Worm (Caenorhabditis elegans) whole organism, early embryonic: ENCODE results near the gene Y75B12B.1.

Source experiments
- B0310.2 ChIP-seq: sonication (generic microtip); optimal IDR thresholded peaks from 2 replicates; lab custom pipeline; 2016; ENCODE audit warnings: mild to moderate bottlenecking, missing genetic modification characterization, missing compliant biosample characterization
- aly-1 ChIP-seq: sonication (generic microtip); optimal IDR thresholded peaks from 2 replicates; lab custom pipeline; 2016; ENCODE audit warnings: missing genetic modification characterization, missing compliant biosample characterization
- ama-1 ChIP-seq: fragments of 150-350 bp; optimal IDR thresholded peaks from 2 replicates; lab custom pipeline; 2014
- ceh-13 ChIP-seq: fragments of 200-800 bp; sonication (Bioruptor generic); optimal IDR thresholded peaks from 2 replicates; lab custom pipeline; 2018; ENCODE audit warnings: mild to moderate bottlenecking, missing genetic modification characterization, missing compliant biosample characterization
- ceh-36 ChIP-seq: sonication (generic microtip); optimal IDR thresholded peaks from 2 replicates; lab custom pipeline; 2016; ENCODE audit warnings: missing genetic modification characterization, inconsistent platforms, missing compliant biosample characterization
- ets-7 ChIP-seq: sonication (generic microtip); optimal IDR thresholded peaks from 2 replicates; lab custom pipeline; 2016; ENCODE audit warnings: missing genotype, missing genetic modification characterization, missing compliant biosample characterization
- hmg-4 ChIP-seq: fragments of 200-800 bp; sonication (Bioruptor generic); optimal IDR thresholded peaks from 2 replicates; lab custom pipeline; 2018; ENCODE audit warnings: mild to moderate bottlenecking, missing genetic modification characterization, missing compliant biosample characterization
- hnd-1 ChIP-seq: sonication (generic microtip); optimal IDR thresholded peaks from 2 replicates; lab custom pipeline; 2016; ENCODE audit warnings: missing genetic modification characterization, missing compliant biosample characterization
- sea-1 ChIP-seq: fragments of 200-800 bp; sonication (Bioruptor generic); conservative IDR thresholded peaks from 2 replicates; pipeline ENCODE4 v1.3.6; 2022; ENCODE audit warnings: missing genetic modification characterization, missing compliant biosample characterization
- tbx-11 ChIP-seq: fragments of 200-800 bp; sonication (Bioruptor generic); IDR thresholded peaks from 2 replicates; pipeline ENCODE4 v1.3.6; 2022; ENCODE audit warnings: missing genetic modification characterization, missing compliant biosample characterization
- tbx-37 ChIP-seq: fragments of 200-800 bp; sonication (Bioruptor generic); conservative IDR thresholded peaks from 2 replicates; pipeline ENCODE4 v1.3.6; 2022; ENCODE audit warnings: missing genetic modification reagents, missing genetic modification characterization, missing compliant biosample characterization
- tra-4 ChIP-seq: sonication (generic microtip); optimal IDR thresholded peaks from 2 replicates; lab custom pipeline; 2017; ENCODE audit warnings: missing genetic modification characterization, missing compliant biosample characterization

- no peak for TF ChIP-seq ama-1 (lab: Kevin White, UChicago)
- TF ChIP-seq hnd-1 (tag; lab: Kevin White, UChicago): no peak
- no peak for TF ChIP-seq ceh-13 (GFP tag; lab: Kevin White, UChicago)
- TF ChIP-seq aly-1 (tag; lab: Kevin White, UChicago): no peak
- TF ChIP-seq tbx-37: no peak
- TF ChIP-seq tbx-11 (GFP tag; lab: Robert Waterston, UW): no peak
- TF ChIP-seq sea-1 (GFP tag; lab: Robert Waterston, UW): no peak
- no peak for TF ChIP-seq ceh-36 (tag; lab: Kevin White, UChicago)
- TF ChIP-seq hmg-4: no peak
- TF ChIP-seq tra-4: no peak
- TF ChIP-seq ets-7 (tag; lab: Kevin White, UChicago): no peak
- no peak for TF ChIP-seq B0310.2 (tag; lab: Kevin White, UChicago)
Observed at ce11 chrV:15192377-15192776, 7.9 kb downstream of the Y75B12B.1 start, which contains the start of gene plc-2.
